Worm (Caenorhabditis elegans) whole organism, L4 larva: ENCODE measurements around the gene Y73F8A.14.

Experiments
- F26F4.8 ChIP-seq: fragments of 200-800 bp; sonication (Bioruptor generic); conservative IDR thresholded peaks from 2 replicates; pipeline ENCODE4 v1.3.6; 2022; ENCODE audit warnings: missing genetic modification characterization, missing compliant biosample characterization
- F44E2.7 ChIP-seq: fragments of 200-800 bp; sonication (Bioruptor generic); IDR thresholded peaks from 2 replicates; pipeline ENCODE4 v2.1.2; 2022; ENCODE audit warnings: missing genetic modification characterization, missing compliant biosample characterization
- Y105C5A.15 ChIP-seq: fragments of 200-800 bp; sonication (Bioruptor generic); IDR thresholded peaks from 2 replicates; pipeline ENCODE4 v1.3.6; 2022; ENCODE audit warnings: missing genetic modification characterization, missing compliant biosample characterization
- aha-1 ChIP-seq: fragments of 150-350 bp; peaks from one replicate; lab custom pipeline; 2014; ENCODE audit warnings: missing biosample characterization, missing genetic modification characterization
- ama-1 ChIP-seq: fragments of 150-350 bp; optimal IDR thresholded peaks from 2 replicates; lab custom pipeline; 2014; ENCODE audit warnings: inconsistent platforms, mixed read lengths
- ceh-44 ChIP-seq: fragments of 200-800 bp; sonication (Bioruptor generic); IDR thresholded peaks from 2 replicates; pipeline ENCODE4 v1.3.6; 2022; ENCODE audit warnings: missing genetic modification reagents, missing genetic modification characterization, missing compliant biosample characterization
- daf-16 ChIP-seq, 3 experiments: sonication (generic microtip); optimal IDR thresholded peaks; 2 replicates each; lab custom pipeline; 2016 to 2017; ENCODE audit warnings: missing genetic modification characterization in 3 of 3, missing genetic modification reagents in 3 of 3, mild to moderate bottlenecking in 2 of 3, missing compliant biosample characterization in 2 of 3, missing biosample characterization in 1 of 3, moderate library complexity in 1 of 3
- daf-19 ChIP-seq: fragments of 200-800 bp; sonication (Bioruptor generic); conservative IDR thresholded peaks from 2 replicates; pipeline ENCODE4 v1.3.6; 2022; ENCODE audit warnings: missing genetic modification characterization, missing compliant biosample characterization
- dve-1 ChIP-seq: sonication (generic microtip); optimal IDR thresholded peaks from 2 replicates; lab custom pipeline; 2017; ENCODE audit warnings: antibody characterized with exemption, mild to moderate bottlenecking, missing genetic modification characterization, missing compliant biosample characterization; ENCODE audit not compliant: insufficient read depth
- lir-3 ChIP-seq: sonication (generic microtip); optimal IDR thresholded peaks from 2 replicates; lab custom pipeline; 2016; ENCODE audit warnings: mild to moderate bottlenecking, missing genetic modification characterization, missing compliant biosample characterization
- madf-5 ChIP-seq, 2 experiments: fragments of 200-800 bp; sonication (Bioruptor generic); IDR thresholded peaks; 2 replicates each; pipeline ENCODE4 v1.3.6; 2022; ENCODE audit warnings: missing compliant biosample characterization in 2 of 2, missing genetic modification characterization in 2 of 2
- mep-1 ChIP-seq: fragments of 150-350 bp; sonication (generic microtip); optimal IDR thresholded peaks from 3 replicates; lab custom pipeline; 2014; ENCODE audit warnings: missing biosample characterization, missing genetic modification characterization
- mes-2 ChIP-seq: sonication (generic microtip); optimal IDR thresholded peaks from 2 replicates; lab custom pipeline; 2016; ENCODE audit warnings: missing genotype, mild to moderate bottlenecking, missing genetic modification characterization, missing compliant biosample characterization; ENCODE audit not compliant: poor library complexity, severe bottlenecking
- mxl-2 ChIP-seq: fragments of 200-800 bp; sonication (Bioruptor generic); conservative IDR thresholded peaks from 2 replicates; pipeline ENCODE4 v1.3.6; 2022; ENCODE audit warnings: missing genetic modification reagents, missing genetic modification characterization, missing compliant biosample characterization
- nhr-25 ChIP-seq: sonication (generic microtip); optimal IDR thresholded peaks from 2 replicates; lab custom pipeline; 2017; ENCODE audit warnings: missing genetic modification characterization, mild to moderate bottlenecking, missing compliant biosample characterization, antibody characterized with exemption, moderate library complexity, borderline replicate concordance; ENCODE audit not compliant: insufficient read depth
- nhr-41 ChIP-seq: fragments of 200-800 bp; sonication (Bioruptor generic); IDR thresholded peaks from 2 replicates; pipeline ENCODE4 v1.3.6; 2022; ENCODE audit warnings: missing genetic modification reagents, missing genetic modification characterization, missing compliant biosample characterization
- nhr-42 ChIP-seq: fragments of 200-800 bp; sonication (Bioruptor generic); IDR thresholded peaks from 2 replicates; pipeline ENCODE4 v1.3.6; 2022; ENCODE audit warnings: missing genetic modification characterization, missing compliant biosample characterization
- pha-4 ChIP-seq, 2 experiments: fragments of 150-350 bp in 1 of 2; fragments of 200-800 bp in 1 of 2; sonication (Bioruptor generic) in 1 of 2; IDR thresholded peaks in 1 of 2; optimal IDR thresholded peaks in 1 of 2; 2 replicates each; pipeline versions ENCODE4 v1.3.6 to Lab custom; 2014 to 2022; ENCODE audit warnings: missing genetic modification characterization in 2 of 2, missing genetic modification reagents in 2 of 2, missing biosample characterization in 1 of 2, missing compliant biosample characterization in 1 of 2
- php-3 ChIP-seq: fragments of 200-800 bp; sonication (Bioruptor generic); IDR thresholded peaks from 2 replicates; pipeline ENCODE4 v1.3.6; 2022; ENCODE audit warnings: missing genetic modification reagents, missing genetic modification characterization, missing compliant biosample characterization
- set-16 ChIP-seq: fragments of 200-800 bp; sonication (Bioruptor generic); IDR thresholded peaks from 2 replicates; pipeline ENCODE4 v1.3.6; 2022; ENCODE audit warnings: missing genetic modification reagents, missing genetic modification characterization, missing compliant biosample characterization
- snpc-1.2 ChIP-seq: fragments of 200-800 bp; sonication (Bioruptor generic); IDR thresholded peaks from 2 replicates; pipeline ENCODE4 v1.3.6; 2022; ENCODE audit warnings: missing genetic modification reagents, missing genetic modification characterization, missing compliant biosample characterization
- spr-3 ChIP-seq: fragments of 200-800 bp; sonication (Bioruptor generic); optimal IDR thresholded peaks from 2 replicates; lab custom pipeline; 2018; ENCODE audit warnings: mild to moderate bottlenecking, missing genetic modification characterization, missing compliant biosample characterization
- unc-130 ChIP-seq: sonication (generic microtip); optimal IDR thresholded peaks from 2 replicates; lab custom pipeline; 2016; ENCODE audit warnings: missing genetic modification reagents, missing genetic modification characterization, missing compliant biosample characterization
- unc-62 ChIP-seq, 3 experiments: fragments of 150-350 bp in 1 of 3; sonication (generic microtip); optimal IDR thresholded peaks in 2 of 3; peaks in 1 of 3; 1 replicate in 1 of 3; 2 replicates in 2 of 3; lab custom pipeline; 2014 to 2017; ENCODE audit warnings: missing biosample characterization in 3 of 3, missing genetic modification characterization in 3 of 3, missing genetic modification reagents in 3 of 3, missing genotype in 1 of 3

Y73F8A.14 gene

ce11 chrIV:15300041-15300440 is 18.8 kb downstream of the Y73F8A.14 start:
- TF ChIP-seq dve-1 (tag; lab: Kevin White, UChicago): no peak
- peak in 1 of 2 experiments; percentile 72 for TF ChIP-seq unc-62 (GFP tag; optimal IDR thresholded peaks at IDR 0.05 in 1 of 2; lab: Kevin White, UChicago)
- no peak for TF ChIP-seq unc-62 (tag; optimal IDR thresholded peaks at IDR 0.05; lab: Kevin White, UChicago)

- TF ChIP-seq snpc-1.2 (GFP tag; lab: Robert Waterston, UW) (0 out of 2 replicates have a peak, but pooled peaks have one; percentile 53), mes-2 (tag; lab: Kevin White, UChicago) (no peak)
These were observed 24.8 kb downstream of the Y73F8A.14 start, which contains the start of gene Y73F8A.10 for ce11 chrIV:15294040-15294439. Gene Y73F8A.10, plus strand, starts transcription at chrIV:15294340.

ce11 chrIV:15291607-15292006 is 27.3 kb downstream of the Y73F8A.14 start, which contains the start of gene pqn-91:
Gene pqn-91, plus strand, starts transcription at chrIV:15291907.
- TF ChIP-seq aha-1 (tag; lab: Kevin White, UChicago) (peak; percentile 33), mep-1 (tag; lab: Kevin White, UChicago) (no peak)

ce11 chrIV:15291162-15291561 is 27.7 kb downstream of the Y73F8A.14 start, which contains the start of gene pqn-90:
Gene pqn-90, minus strand, starts transcription at chrIV:15291262.
- TF ChIP-seq nhr-25 (tag; lab: Kevin White, UChicago): no peak
- peak; percentile 26 for TF ChIP-seq aha-1 (tag; lab: Kevin White, UChicago)
- TF ChIP-seq php-3 (GFP tag; lab: Robert Waterston, UW): no peak
- no peak for TF ChIP-seq nhr-42 (GFP tag; lab: Robert Waterston, UW)
- TF ChIP-seq, all 104 proteins: peak for 1

ce11 chrIV:15289508-15289907 is 29.4 kb downstream of the Y73F8A.14 start:
- TF ChIP-seq madf-5 (GFP tag; IDR thresholded peaks at IDR 0.05; lab: Robert Waterston, UW) (peak; percentile 32 to 68; a peak in 2 of 4 replicates), pha-4 (GFP tag; IDR thresholded peaks at IDR 0.05; lab: Robert Waterston, UW) (peak; percentile 82), pha-4 (tag; optimal IDR thresholded peaks at IDR 0.05; lab: Kevin White, UChicago) (no peak), F26F4.8 (GFP tag; lab: Robert Waterston, UW) (0 out of 2 replicates have a peak, but pooled peaks have one; percentile 21), lir-3 (tag; lab: Kevin White, UChicago) (peak; percentile 5), daf-19 (peak; percentile 50), snpc-1.2 (GFP tag; lab: Robert Waterston, UW) (peak; percentile 98), set-16 (no peak), mxl-2 (no peak), daf-16 (GFP tag; optimal IDR thresholded peaks at IDR 0.05; lab: Kevin White, UChicago) (peak in 1 of 2 experiments; percentile 49), daf-16 (tag; optimal IDR thresholded peaks at IDR 0.05; lab: Kevin White, UChicago) (no peak), aha-1 (tag; lab: Kevin White, UChicago) (peak; percentile 95), ceh-44 (no peak), unc-130 (peak; percentile 12), nhr-42 (GFP tag; lab: Robert Waterston, UW) (0 out of 2 replicates have a peak, but pooled peaks have one; percentile 24), nhr-41 (no peak), F44E2.7 (GFP tag; lab: Robert Waterston, UW) (0 out of 2 replicates have a peak, but pooled peaks have one; percentile 50)

- TF ChIP-seq snpc-1.2 (GFP tag; lab: Robert Waterston, UW) (peak; percentile 89), Y105C5A.15 (GFP tag; lab: Robert Waterston, UW) (no peak), ama-1 (lab: Kevin White, UChicago) (no peak)
These were observed 35.3 kb downstream of the Y73F8A.14 start for ce11 chrIV:15283617-15284016.

- TF ChIP-seq spr-3 (GFP tag; lab: Kevin White, UChicago) (no peak), aha-1 (tag; lab: Kevin White, UChicago) (peak; percentile 28)
- TF ChIP-seq, all 104 proteins: peak for 1
These were observed 38.7 kb downstream of the Y73F8A.14 start for ce11 chrIV:15280219-15280618.
